Worm (Caenorhabditis elegans) whole organism, L3 larva: Measurements from ENCODE around the gene F25D1.5.

Experiments used
- R02D3.7 ChIP-seq: fragments of 150-350 bp; optimal IDR thresholded peaks from 2 replicates; lab custom pipeline; 2014; ENCODE audit warnings: missing biosample characterization, missing genetic modification characterization
- ZK546.5 ChIP-seq: sonication (generic microtip); optimal IDR thresholded peaks from 2 replicates; lab custom pipeline; 2017; ENCODE audit warnings: missing biosample characterization, missing genetic modification characterization
- aly-2 ChIP-seq: fragments of 150-350 bp; optimal IDR thresholded peaks from 2 replicates; lab custom pipeline; 2014; ENCODE audit warnings: missing biosample characterization, missing genetic modification characterization
- ama-1 ChIP-seq: fragments of 150-350 bp; optimal IDR thresholded peaks from 2 replicates; lab custom pipeline; 2018
- ceh-16 ChIP-seq: sonication (generic microtip); optimal IDR thresholded peaks from 2 replicates; lab custom pipeline; 2017; ENCODE audit warnings: missing biosample characterization, missing genetic modification characterization
- ceh-28 ChIP-seq: fragments of 150-350 bp; optimal IDR thresholded peaks from 2 replicates; lab custom pipeline; 2014; ENCODE audit warnings: missing biosample characterization, missing genetic modification reagents, missing genetic modification characterization
- ceh-82 ChIP-seq: fragments of 150-350 bp; optimal IDR thresholded peaks from 2 replicates; lab custom pipeline; 2014; ENCODE audit warnings: missing biosample characterization, missing genetic modification characterization
- ceh-9 ChIP-seq: sonication (generic microtip); optimal IDR thresholded peaks from 2 replicates; lab custom pipeline; 2018; ENCODE audit warnings: missing biosample characterization, missing genetic modification characterization
- daf-12 ChIP-seq: fragments of 150-350 bp; optimal IDR thresholded peaks from 2 replicates; lab custom pipeline; 2014; ENCODE audit warnings: missing biosample characterization, missing genetic modification reagents, missing genetic modification characterization
- egl-27 ChIP-seq: sonication (generic microtip); optimal IDR thresholded peaks from 4 replicates; lab custom pipeline; 2017; ENCODE audit warnings: missing biosample characterization, missing genetic modification reagents, missing genetic modification characterization
- egl-5 ChIP-seq: fragments of 150-350 bp; optimal IDR thresholded peaks from 2 replicates; lab custom pipeline; 2017; ENCODE audit warnings: missing biosample characterization, missing genetic modification reagents, missing genetic modification characterization, inconsistent platforms
- elt-1 ChIP-seq: fragments of 150-350 bp; optimal IDR thresholded peaks from 2 replicates; lab custom pipeline; 2014; ENCODE audit warnings: missing biosample characterization, missing genetic modification characterization
- elt-2 ChIP-seq: sonication (generic microtip); optimal IDR thresholded peaks from 2 replicates; lab custom pipeline; 2016; ENCODE audit warnings: missing genetic modification reagents, mild to moderate bottlenecking, missing genetic modification characterization, missing compliant biosample characterization
- elt-3 ChIP-seq, 3 experiments: fragments of 150-350 bp in 1 of 3; sonication (generic microtip) in 2 of 3; optimal IDR thresholded peaks; 2 replicates in 2 of 3; 4 replicates in 1 of 3; lab custom pipeline; 2014 to 2017; ENCODE audit warnings: missing biosample characterization in 3 of 3, missing genetic modification characterization in 3 of 3
- eor-1 ChIP-seq, 2 experiments: fragments of 150-350 bp; optimal IDR thresholded peaks; 2 replicates each; lab custom pipeline; 2014 to 2018; ENCODE audit warnings: missing biosample characterization in 2 of 2, missing genetic modification characterization in 2 of 2
- fkh-10 ChIP-seq: sonication (generic microtip); optimal IDR thresholded peaks from 2 replicates; lab custom pipeline; 2017; ENCODE audit warnings: missing biosample characterization, missing genetic modification reagents, missing genetic modification characterization
- fkh-2 ChIP-seq: fragments of 150-350 bp; optimal IDR thresholded peaks from 2 replicates; lab custom pipeline; 2014; ENCODE audit warnings: missing biosample characterization, missing genetic modification reagents, missing genetic modification characterization
- fos-1 ChIP-seq: fragments of 150-350 bp; optimal IDR thresholded peaks from 2 replicates; lab custom pipeline; 2014; ENCODE audit warnings: missing biosample characterization, missing genetic modification characterization
- hmg-11 ChIP-seq: sonication (generic microtip); optimal IDR thresholded peaks from 2 replicates; lab custom pipeline; 2016; ENCODE audit warnings: missing genetic modification characterization, missing compliant biosample characterization
- jun-1 ChIP-seq: fragments of 150-350 bp; optimal IDR thresholded peaks from 2 replicates; lab custom pipeline; 2014; ENCODE audit warnings: missing biosample characterization, missing genetic modification reagents, missing genetic modification characterization
- lin-15B ChIP-seq: fragments of 150-350 bp; optimal IDR thresholded peaks from 2 replicates; lab custom pipeline; 2014; ENCODE audit warnings: missing biosample characterization, missing genetic modification characterization
- lin-39 ChIP-seq: fragments of 150-350 bp; optimal IDR thresholded peaks from 2 replicates; lab custom pipeline; 2018; ENCODE audit warnings: missing biosample characterization, missing genetic modification reagents, missing genetic modification characterization
- lsy-12 ChIP-seq: sonication (generic microtip); optimal IDR thresholded peaks from 2 replicates; lab custom pipeline; 2016; ENCODE audit warnings: mild to moderate bottlenecking, missing genetic modification characterization, missing compliant biosample characterization
- mdl-1 ChIP-seq: fragments of 150-350 bp; optimal IDR thresholded peaks from 2 replicates; lab custom pipeline; 2014; ENCODE audit warnings: missing biosample characterization, missing genetic modification characterization
- mml-1 ChIP-seq: fragments of 150-350 bp; sonication (generic microtip); optimal IDR thresholded peaks from 3 replicates; lab custom pipeline; 2014; ENCODE audit warnings: missing biosample characterization, missing genetic modification characterization
- nfya-1 ChIP-seq: sonication (generic microtip); optimal IDR thresholded peaks from 2 replicates; lab custom pipeline; 2017; ENCODE audit warnings: missing genetic modification characterization, mild to moderate bottlenecking, missing compliant biosample characterization, antibody characterized with exemption, moderate library complexity; ENCODE audit not compliant: insufficient read depth
- nhr-11 ChIP-seq: fragments of 150-350 bp; optimal IDR thresholded peaks from 2 replicates; lab custom pipeline; 2014; ENCODE audit warnings: missing biosample characterization, missing genetic modification characterization
- nhr-12 ChIP-seq: fragments of 150-350 bp; optimal IDR thresholded peaks from 2 replicates; lab custom pipeline; 2014; ENCODE audit warnings: missing biosample characterization, missing genetic modification characterization
- nhr-23 ChIP-seq: fragments of 150-350 bp; optimal IDR thresholded peaks from 2 replicates; lab custom pipeline; 2014; ENCODE audit warnings: missing biosample characterization, missing genetic modification reagents, missing genetic modification characterization
- nhr-237 ChIP-seq: fragments of 150-350 bp; optimal IDR thresholded peaks from 2 replicates; lab custom pipeline; 2014; ENCODE audit warnings: missing biosample characterization, missing genetic modification characterization
- nhr-25 ChIP-seq: sonication (generic microtip); optimal IDR thresholded peaks from 2 replicates; lab custom pipeline; 2017; ENCODE audit warnings: missing biosample characterization, missing genetic modification characterization
- nhr-28 ChIP-seq: fragments of 150-350 bp; optimal IDR thresholded peaks from 2 replicates; lab custom pipeline; 2014; ENCODE audit warnings: missing biosample characterization, missing genetic modification characterization
- nhr-43 ChIP-seq: sonication (generic microtip); optimal IDR thresholded peaks from 2 replicates; lab custom pipeline; 2016; ENCODE audit warnings: mild to moderate bottlenecking, missing genetic modification characterization, missing compliant biosample characterization; ENCODE audit not compliant: poor library complexity, severe bottlenecking
- nhr-67 ChIP-seq: fragments of 150-350 bp; optimal IDR thresholded peaks from 2 replicates; lab custom pipeline; 2014; ENCODE audit warnings: missing biosample characterization, missing genetic modification characterization
- nhr-76 ChIP-seq: fragments of 150-350 bp; sonication (generic microtip); optimal IDR thresholded peaks from 5 replicates; lab custom pipeline; 2014; ENCODE audit warnings: missing biosample characterization, missing genetic modification characterization
- nhr-77 ChIP-seq: fragments of 150-350 bp; optimal IDR thresholded peaks from 2 replicates; lab custom pipeline; 2014; ENCODE audit warnings: missing biosample characterization, missing genetic modification characterization
- pha-4 ChIP-seq: fragments of 150-350 bp; optimal IDR thresholded peaks from 2 replicates; lab custom pipeline; 2014; ENCODE audit warnings: missing biosample characterization, missing genetic modification reagents, missing genetic modification characterization
- pqm-1 ChIP-seq: fragments of 150-350 bp; optimal IDR thresholded peaks from 2 replicates; lab custom pipeline; 2017; ENCODE audit warnings: missing biosample characterization, missing genetic modification characterization, inconsistent platforms
- sea-2 ChIP-seq: fragments of 150-350 bp; sonication (generic microtip); optimal IDR thresholded peaks from 4 replicates; lab custom pipeline; 2014; ENCODE audit warnings: missing biosample characterization, missing genetic modification reagents, missing genetic modification characterization
- skn-1 ChIP-seq: fragments of 150-350 bp; optimal IDR thresholded peaks from 2 replicates; lab custom pipeline; 2014; ENCODE audit warnings: missing biosample characterization, missing genetic modification characterization
- snpc-4 ChIP-seq: fragments of 150-350 bp; optimal IDR thresholded peaks from 2 replicates; lab custom pipeline; 2014; ENCODE audit warnings: missing biosample characterization, missing genetic modification characterization
- tbx-2 ChIP-seq: sonication (generic microtip); optimal IDR thresholded peaks from 2 replicates; lab custom pipeline; 2016; ENCODE audit warnings: mild to moderate bottlenecking, missing genetic modification characterization, missing compliant biosample characterization
- unc-39 ChIP-seq: sonication (generic microtip); optimal IDR thresholded peaks from 4 replicates; lab custom pipeline; 2017; ENCODE audit warnings: missing biosample characterization, missing genetic modification characterization
- unc-62 ChIP-seq: fragments of 150-350 bp; sonication (generic microtip); optimal IDR thresholded peaks from 4 replicates; lab custom pipeline; 2014; ENCODE audit warnings: missing biosample characterization, missing genetic modification reagents, missing genetic modification characterization
- zag-1 ChIP-seq: fragments of 150-350 bp; optimal IDR thresholded peaks from 2 replicates; lab custom pipeline; 2014; ENCODE audit warnings: missing biosample characterization, missing genetic modification characterization
- ztf-11 ChIP-seq: fragments of 150-350 bp; optimal IDR thresholded peaks from 2 replicates; lab custom pipeline; 2014; ENCODE audit warnings: missing biosample characterization, missing genetic modification characterization
- ztf-4 ChIP-seq: fragments of 150-350 bp; optimal IDR thresholded peaks from 2 replicates; lab custom pipeline; 2014; ENCODE audit warnings: missing biosample characterization, missing genetic modification characterization

F25D1.5 gene

ce11 chrV:10536808-10537207, 9.8 kb downstream of the F25D1.5 start:
- TF ChIP-seq lsy-12 (tag; lab: Kevin White, UChicago) (peak; percentile 71), mml-1 (tag; lab: Kevin White, UChicago) (no peak), mdl-1 (tag; lab: Kevin White, UChicago) (peak; percentile 65), nhr-23 (tag; lab: Kevin White, UChicago) (peak; percentile 92), ztf-4 (peak; percentile 53), sea-2 (no peak), R02D3.7 (tag; lab: Kevin White, UChicago) (peak; percentile 75), elt-2 (peak; percentile 58), fkh-10 (GFP tag; lab: Kevin White, UChicago) (peak; percentile 37), nhr-11 (tag; lab: Kevin White, UChicago) (no peak), ztf-11 (tag; lab: Kevin White, UChicago) (no peak), pha-4 (tag; lab: Kevin White, UChicago) (peak; percentile 94), egl-27 (tag; lab: Kevin White, UChicago) (peak; percentile 61), nfya-1 (tag; lab: Kevin White, UChicago) (peak; percentile 95), unc-62 (GFP tag; lab: Kevin White, UChicago) (peak; percentile 61), fos-1 (no peak), daf-12 (tag; lab: Kevin White, UChicago) (no peak), elt-1 (tag; lab: Kevin White, UChicago) (peak; percentile 47), egl-5 (tag; lab: Kevin White, UChicago) (peak; percentile 78), nhr-28 (no peak), tbx-2 (tag; lab: Kevin White, UChicago) (peak; percentile 86), ceh-28 (peak; percentile 85), ceh-82 (tag; lab: Kevin White, UChicago) (peak; percentile 73), lin-39 (tag; lab: Kevin White, UChicago) (peak; percentile 86), skn-1 (tag; lab: Kevin White, UChicago) (peak; percentile 62), fkh-2 (tag; lab: Kevin White, UChicago) (no peak), hmg-11 (tag; lab: Kevin White, UChicago) (peak; percentile 91), nhr-43 (tag; lab: Kevin White, UChicago) (peak; percentile 89), lin-15B (tag; lab: Kevin White, UChicago) (peak; percentile 93), unc-39 (tag; lab: Kevin White, UChicago) (no peak), ceh-16 (tag; lab: Kevin White, UChicago) (no peak), nhr-237 (no peak), ceh-9 (tag; lab: Kevin White, UChicago) (no peak), jun-1 (tag; lab: Kevin White, UChicago) (peak; percentile 87), ZK546.5 (tag; lab: Kevin White, UChicago) (peak; percentile 36), nhr-77 (tag; lab: Kevin White, UChicago) (peak; percentile 48), nhr-12 (tag; lab: Kevin White, UChicago) (no peak), nhr-67 (tag; lab: Kevin White, UChicago) (no peak), eor-1 (tag; optimal IDR thresholded peaks at IDR 0.05; lab: Kevin White, UChicago) (no peak), nhr-76 (tag; lab: Kevin White, UChicago) (no peak), zag-1 (tag; lab: Kevin White, UChicago) (peak; percentile 32), pqm-1 (tag; lab: Kevin White, UChicago) (peak; percentile 56), elt-3 (tag; optimal IDR thresholded peaks at IDR 0.05; lab: Kevin White, UChicago) (peak in 1 of 3 experiments; percentile 29), snpc-4 (tag; lab: Kevin White, UChicago) (peak; percentile 93), nhr-25 (peak; percentile 97), ama-1 (lab: Kevin White, UChicago) (peak; percentile 67), aly-2 (tag; lab: Kevin White, UChicago) (no peak)
